Worm (Caenorhabditis elegans) whole organism, late embryonic: ENCODE results near the gene slo-1.
A peak's percentile ranks its signal among the peaks of the same experiment; 100 is the strongest.

Experiments
- K02D7.2 ChIP-seq: sonication (generic microtip); optimal IDR thresholded peaks from 2 replicates; lab custom pipeline; 2017; ENCODE audit warnings: mild to moderate bottlenecking, missing genetic modification characterization, missing compliant biosample characterization
- ahr-1 ChIP-seq: sonication (generic microtip); optimal IDR thresholded peaks from 2 replicates; lab custom pipeline; 2016; ENCODE audit warnings: missing genetic modification characterization, missing compliant biosample characterization
- ceh-19 ChIP-seq: fragments of 200-800 bp; sonication (Bioruptor generic); optimal IDR thresholded peaks from 2 replicates; lab custom pipeline; 2018; ENCODE audit warnings: mild to moderate bottlenecking, missing genetic modification characterization, missing compliant biosample characterization
- ceh-31 ChIP-seq: sonication (generic microtip); optimal IDR thresholded peaks from 2 replicates; lab custom pipeline; 2016; ENCODE audit warnings: missing genetic modification characterization, missing compliant biosample characterization
- ceh-48 ChIP-seq: sonication (generic microtip); optimal IDR thresholded peaks from 2 replicates; lab custom pipeline; 2016; ENCODE audit warnings: missing genetic modification characterization, inconsistent platforms, missing compliant biosample characterization
- ceh-6 ChIP-seq: fragments of 200-800 bp; sonication (Bioruptor generic); optimal IDR thresholded peaks from 2 replicates; lab custom pipeline; 2018; ENCODE audit warnings: mild to moderate bottlenecking, missing genetic modification characterization, missing compliant biosample characterization
- che-1 ChIP-seq: sonication (generic microtip); optimal IDR thresholded peaks from 2 replicates; lab custom pipeline; 2016; ENCODE audit warnings: mild to moderate bottlenecking, missing genetic modification characterization, missing compliant biosample characterization
- elt-2 ChIP-seq: sonication (generic microtip); optimal IDR thresholded peaks from 2 replicates; lab custom pipeline; 2016; ENCODE audit warnings: missing genetic modification reagents, missing genetic modification characterization, missing compliant biosample characterization
- ets-4 ChIP-seq: sonication (generic microtip); optimal IDR thresholded peaks from 2 replicates; lab custom pipeline; 2016; ENCODE audit warnings: missing genetic modification characterization, missing compliant biosample characterization
- fax-1 ChIP-seq: sonication (generic microtip); optimal IDR thresholded peaks from 2 replicates; lab custom pipeline; 2016; ENCODE audit warnings: missing genotype, missing genetic modification characterization, missing compliant biosample characterization
- fkh-10 ChIP-seq: fragments of 150-350 bp; optimal IDR thresholded peaks from 2 replicates; lab custom pipeline; 2014; ENCODE audit warnings: missing biosample characterization, missing genetic modification reagents, missing genetic modification characterization
- fkh-6 ChIP-seq: sonication (generic microtip); optimal IDR thresholded peaks from 2 replicates; lab custom pipeline; 2016; ENCODE audit warnings: missing genetic modification characterization, missing compliant biosample characterization
- hlh-13 ChIP-seq: fragments of 200-800 bp; sonication (Bioruptor generic); optimal IDR thresholded peaks from 2 replicates; lab custom pipeline; 2018; ENCODE audit warnings: mild to moderate bottlenecking, missing genetic modification characterization, missing compliant biosample characterization
- hlh-6 ChIP-seq: sonication (generic microtip); optimal IDR thresholded peaks from 2 replicates; lab custom pipeline; 2016; ENCODE audit warnings: missing genotype, missing genetic modification characterization, missing compliant biosample characterization
- nhr-232 ChIP-seq: sonication (generic microtip); optimal IDR thresholded peaks from 2 replicates; lab custom pipeline; 2016; ENCODE audit warnings: missing genetic modification characterization, missing compliant biosample characterization
- npax-4 ChIP-seq: sonication (generic microtip); optimal IDR thresholded peaks from 2 replicates; lab custom pipeline; 2016; ENCODE audit warnings: missing genetic modification characterization, missing compliant biosample characterization
- odd-2 ChIP-seq: sonication (generic microtip); optimal IDR thresholded peaks from 2 replicates; lab custom pipeline; 2017; ENCODE audit warnings: antibody characterized with exemption, mild to moderate bottlenecking, missing genetic modification characterization, missing compliant biosample characterization
- pag-3 ChIP-seq: sonication (generic microtip); optimal IDR thresholded peaks from 2 replicates; lab custom pipeline; 2016; ENCODE audit warnings: missing compliant biosample characterization, missing genetic modification characterization, borderline replicate concordance
- pat-9 ChIP-seq: fragments of 200-800 bp; sonication (Bioruptor generic); optimal IDR thresholded peaks from 2 replicates; lab custom pipeline; 2018; ENCODE audit warnings: mild to moderate bottlenecking, missing genetic modification characterization, moderate library complexity, missing compliant biosample characterization
- pha-2 ChIP-seq: sonication (generic microtip); optimal IDR thresholded peaks from 2 replicates; lab custom pipeline; 2017; ENCODE audit warnings: mild to moderate bottlenecking, missing genetic modification characterization, missing compliant biosample characterization
- pqm-1 ChIP-seq: sonication (generic microtip); optimal IDR thresholded peaks from 2 replicates; lab custom pipeline; 2016; ENCODE audit warnings: missing genetic modification characterization, missing compliant biosample characterization
- rnt-1 ChIP-seq: sonication (generic microtip); optimal IDR thresholded peaks from 2 replicates; lab custom pipeline; 2016; ENCODE audit warnings: missing genetic modification characterization, missing compliant biosample characterization
- sdc-2 ChIP-seq: sonication (generic microtip); optimal IDR thresholded peaks from 2 replicates; lab custom pipeline; 2016; ENCODE audit warnings: missing genotype, missing genetic modification characterization, missing compliant biosample characterization
- sox-2 ChIP-seq: fragments of 200-800 bp; sonication (Bioruptor generic); IDR thresholded peaks from 2 replicates; pipeline ENCODE4 v1.3.6; 2022; ENCODE audit warnings: missing genetic modification reagents, missing genetic modification characterization, missing compliant biosample characterization
- tbx-2 ChIP-seq: sonication (generic microtip); optimal IDR thresholded peaks from 2 replicates; lab custom pipeline; 2016; ENCODE audit warnings: missing genetic modification characterization, missing compliant biosample characterization
- unc-42 ChIP-seq: sonication (generic microtip); optimal IDR thresholded peaks from 2 replicates; lab custom pipeline; 2016; ENCODE audit warnings: missing genotype, missing genetic modification characterization, missing compliant biosample characterization
- unc-86 ChIP-seq: sonication (generic microtip); optimal IDR thresholded peaks from 2 replicates; lab custom pipeline; 2016; ENCODE audit warnings: missing genetic modification characterization, missing compliant biosample characterization

Gene slo-1

ce11 chrV:18491961-18492360 lies at the start of gene slo-1:
TSS of gene slo-1 (plus strand) at chrV:18492261.
- TF ChIP-seq unc-42 (tag; lab: Kevin White, UChicago) (peak; percentile 6), ceh-48 (no peak), ets-4 (no peak)

- TF ChIP-seq hlh-13 (no peak), fkh-10 (no peak), sdc-2 (no peak), ceh-19 (GFP tag; lab: Kevin White, UChicago) (no peak), unc-86 (tag; lab: Kevin White, UChicago) (no peak), odd-2 (tag; lab: Kevin White, UChicago) (no peak), hlh-6 (tag; lab: Kevin White, UChicago) (no peak), ahr-1 (tag; lab: Kevin White, UChicago) (no peak), nhr-232 (no peak), fkh-6 (no peak), ceh-31 (tag; lab: Kevin White, UChicago) (no peak), pat-9 (tag; lab: Kevin White, UChicago) (no peak), elt-2 (no peak), pha-2 (tag; lab: Kevin White, UChicago) (no peak)
Observed at ce11 chrV:18444118-18444517, 47.9 kb upstream of the slo-1 start, which contains the start of gene ZK228.1. TSS of gene ZK228.1 (plus strand) at chrV:18444418.

ce11 chrV:18456574-18456973 lies 35.5 kb upstream of the slo-1 start, which contains the start of gene ZK228.10:
TSS of gene ZK228.10 (plus strand) at chrV:18456874.
- no peak for TF ChIP-seq fax-1
- TF ChIP-seq unc-86 (tag; lab: Kevin White, UChicago) = no peak
- TF ChIP-seq pqm-1 (tag; lab: Kevin White, UChicago) = no peak
- no peak for TF ChIP-seq ets-4
- TF ChIP-seq odd-2 (tag; lab: Kevin White, UChicago) = no peak
- TF ChIP-seq, all 69 proteins: peak for 0

ce11 chrV:18461200-18461728 lies 30.8 kb upstream of the slo-1 start, which contains the start of gene ZK228.3:
TSS of gene ZK228.3 (minus strand) at chrV:18461250.
- TF ChIP-seq ceh-31 (tag; lab: Kevin White, UChicago) (no peak), elt-2 (peak; percentile 92)

ce11 chrV:18462365-18462837 lies 29.7 kb upstream of the slo-1 start, which contains the start of gene ZK228.4:
TSS of gene ZK228.4 (plus strand) at chrV:18462787.
- TF ChIP-seq elt-2 (peak; percentile 2), che-1 (tag; lab: Kevin White, UChicago) (no peak)

- TF ChIP-seq npax-4 (tag; lab: Kevin White, UChicago) (no peak), unc-42 (tag; lab: Kevin White, UChicago) (no peak), hlh-6 (tag; lab: Kevin White, UChicago) (no peak), ets-4 (no peak), ceh-19 (GFP tag; lab: Kevin White, UChicago) (no peak), tbx-2 (tag; lab: Kevin White, UChicago) (no peak), sox-2 (GFP tag; lab: Robert Waterston, UW) (no peak), ceh-48 (no peak)
Observed at ce11 chrV:18468097-18468496, 24.0 kb upstream of the slo-1 start, which contains the start of gene ZK228.13. TSS of gene ZK228.13 (minus strand) at chrV:18468197.

ce11 chrV:18473415-18473814 lies 18.6 kb upstream of the slo-1 start, which contains the start of gene srh-182:
TSS of gene srh-182 (minus strand) at chrV:18473515.
- TF ChIP-seq pag-3 (tag; lab: Kevin White, UChicago) (no peak), K02D7.2 (tag; lab: Kevin White, UChicago) (no peak), rnt-1 (no peak), ceh-6 (GFP tag; lab: Kevin White, UChicago) (no peak), elt-2 (no peak), fkh-10 (no peak)
- TF ChIP-seq, all 69 proteins: peak for 0
